Worm (Caenorhabditis elegans) whole organism, midembryonic: ENCODE data around the gene ZK380.2.

ENCODE experiments used
- cog-1 ChIP-seq: sonication (generic microtip); optimal IDR thresholded peaks from 2 replicates; lab custom pipeline; 2016; ENCODE audit warnings: missing genetic modification characterization, missing compliant biosample characterization
- flt-1 ChIP-seq: fragments of 200-800 bp; sonication (Bioruptor generic); IDR thresholded peaks from 2 replicates; pipeline ENCODE4 v1.3.6; 2022; ENCODE audit warnings: missing genetic modification characterization, missing compliant biosample characterization
- ref-1 ChIP-seq: fragments of 200-800 bp; sonication (Bioruptor generic); conservative IDR thresholded peaks from 2 replicates; pipeline ENCODE4 v1.3.6; 2022; ENCODE audit warnings: missing genetic modification reagents, missing genetic modification characterization, missing compliant biosample characterization

DNA sequence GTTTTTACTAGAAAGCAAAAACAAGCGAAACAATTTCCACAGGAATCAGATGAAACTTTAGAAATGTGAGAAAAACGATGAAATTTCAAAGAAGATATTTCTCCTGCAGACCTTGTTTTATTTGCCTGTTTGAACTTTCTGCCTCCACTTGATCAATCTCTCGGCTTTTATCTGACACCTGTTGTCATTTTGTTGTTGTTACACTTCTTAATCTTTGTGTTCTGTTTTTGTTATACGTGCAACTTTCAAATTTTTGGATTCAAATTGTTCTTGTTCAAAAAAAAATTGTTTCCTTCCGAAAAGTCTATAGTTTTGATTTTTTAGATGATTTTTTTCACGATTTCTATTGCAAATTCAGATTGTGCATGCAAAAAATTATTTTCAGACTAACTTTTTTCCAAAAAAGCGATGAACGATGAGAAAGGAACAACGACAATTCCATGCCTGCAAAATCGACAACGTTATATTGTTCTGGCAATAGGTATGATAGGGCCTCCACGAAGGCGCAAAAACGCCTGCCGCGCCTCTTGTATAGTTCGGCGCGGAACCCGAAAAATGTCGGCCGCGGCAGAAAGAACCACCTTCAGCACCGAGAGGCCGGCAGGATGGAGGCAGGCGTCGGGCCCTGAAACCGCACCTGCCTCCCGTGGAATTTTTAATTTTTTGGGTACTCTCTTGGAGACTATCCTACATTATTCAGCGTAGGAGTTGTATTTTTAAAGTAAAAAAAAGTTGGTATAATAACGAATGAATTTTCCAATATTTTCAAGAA lies 10.4 kb upstream of the ZK380.2 start, which contains the start of gene H11E01.2:
- TF ChIP-seq flt-1 (GFP tag; lab: Robert Waterston, UW) (no peak), ref-1 (GFP tag; lab: Robert Waterston, UW) (no peak), cog-1 (tag; lab: Kevin White, UChicago) (no peak)
